Worm (Caenorhabditis elegans) whole organism, mixed stage, embryonic: ENCODE measurements around the gene far-6.

Source experiments
- ceh-83 ChIP-seq: fragments of 200-800 bp; sonication (Bioruptor generic); optimal IDR thresholded peaks from 2 replicates; lab custom pipeline; 2018; ENCODE audit warnings: mild to moderate bottlenecking, missing genetic modification characterization, missing compliant biosample characterization
- lin-13 ChIP-seq: fragments of 150-350 bp; optimal IDR thresholded peaks from 2 replicates; lab custom pipeline; 2014; ENCODE audit warnings: missing biosample characterization, missing genetic modification characterization
- lin-32 ChIP-seq: fragments of 200-800 bp; sonication (Bioruptor generic); optimal IDR thresholded peaks from 2 replicates; lab custom pipeline; 2018; ENCODE audit warnings: mild to moderate bottlenecking, missing genetic modification characterization, missing compliant biosample characterization
- nhr-28 ChIP-seq: fragments of 150-350 bp; optimal IDR thresholded peaks from 2 replicates; lab custom pipeline; 2014; ENCODE audit warnings: missing biosample characterization, missing genetic modification characterization
- nhr-76 ChIP-seq: sonication (generic microtip); optimal IDR thresholded peaks from 2 replicates; lab custom pipeline; 2017; ENCODE audit warnings: missing biosample characterization, missing genetic modification characterization
- pha-4 ChIP-seq: fragments of 150-350 bp; optimal IDR thresholded peaks from 2 replicates; lab custom pipeline; 2018; ENCODE audit warnings: missing biosample characterization, missing genetic modification reagents, missing genetic modification characterization
- snpc-4 ChIP-seq: fragments of 150-350 bp; optimal IDR thresholded peaks from 2 replicates; lab custom pipeline; 2014; ENCODE audit warnings: missing biosample characterization, missing genetic modification characterization
- sptf-1 ChIP-seq: sonication (generic microtip); optimal IDR thresholded peaks from 2 replicates; lab custom pipeline; 2017; ENCODE audit warnings: mild to moderate bottlenecking, missing genetic modification characterization, moderate library complexity, missing compliant biosample characterization
- unc-62 ChIP-seq: fragments of 150-350 bp; optimal IDR thresholded peaks from 2 replicates; lab custom pipeline; 2014; ENCODE audit warnings: missing biosample characterization, missing genetic modification reagents, missing genetic modification characterization
- ztf-11 ChIP-seq: fragments of 150-350 bp; optimal IDR thresholded peaks from 2 replicates; lab custom pipeline; 2014; ENCODE audit warnings: missing biosample characterization, missing genetic modification characterization

ce11 chrIV:13371699-13372098 is 43.5 kb downstream of the far-6 start, which contains the start of gene Y62E10A.6:
- TF ChIP-seq ztf-11 (tag; lab: Kevin White, UChicago) (no peak), ceh-83 (no peak), unc-62 (GFP tag; lab: Kevin White, UChicago) (no peak), lin-13 (tag; lab: Kevin White, UChicago) (no peak), nhr-76 (no peak), sptf-1 (tag; lab: Kevin White, UChicago) (no peak), pha-4 (tag; lab: Kevin White, UChicago) (no peak), lin-32 (GFP tag; lab: Kevin White, UChicago) (no peak), snpc-4 (tag; lab: Kevin White, UChicago) (no peak), nhr-28 (no peak)
